Fruit fly (Drosophila melanogaster): Measurements from ENCODE around the gene CG33177.

The CG33177 gene

dm6 chrX:15076038-15076575 lies 5.1 kb upstream of the CG33177 start, which contains the start of gene Lsd-2 (continued):
- TF ChIP-seq CG7271 (tag; optimal IDR thresholded peaks at IDR 0.05), result no peak
- TF ChIP-seq nerfin-1 (tag; optimal IDR thresholded peaks at IDR 0.05), result no peak
- no peak for TF ChIP-seq CG10979 (tag; optimal IDR thresholded peaks at IDR 0.05)
- TF ChIP-seq CG3726 (GFP tag; IDR thresholded peaks at IDR 0.05), result no peak
- TF ChIP-seq Antp (GFP tag; optimal IDR thresholded peaks at IDR 0.05), result no peak
- TF ChIP-seq Pdp1 (GFP tag; optimal IDR thresholded peaks at IDR 0.05), result peak in 1 of 2 experiments; percentile 44
- no peak for TF ChIP-seq Tbp (GFP tag; optimal IDR thresholded peaks at IDR 0.05)
- TF ChIP-seq Mrtf (GFP tag; IDR thresholded peaks at IDR 0.05), result no peak
- no peak for TF ChIP-seq ash1 (GFP tag; optimal IDR thresholded peaks at IDR 0.05)
- no peak for TF ChIP-seq nau (GFP tag; optimal IDR thresholded peaks at IDR 0.05)
- no peak for TF ChIP-seq CG4820 (GFP tag; optimal IDR thresholded peaks at IDR 0.05)
- TF ChIP-seq CG9437 (GFP tag; optimal IDR thresholded peaks at IDR 0.05), result peak; percentile 25
- TF ChIP-seq CG34376 (GFP tag; optimal IDR thresholded peaks at IDR 0.05), result peak; percentile 16
- TF ChIP-seq CG17361 (GFP tag; IDR thresholded peaks at IDR 0.05), result no peak
- TF ChIP-seq CG2116 (GFP tag; optimal IDR thresholded peaks at IDR 0.05), result no peak
- no peak for TF ChIP-seq pita (GFP tag; optimal IDR thresholded peaks at IDR 0.05)
- peak; percentile 3 for TF ChIP-seq Fer3 (tag; optimal IDR thresholded peaks at IDR 0.05)
- peak; percentile 30 for TF ChIP-seq CG12659 (GFP tag; optimal IDR thresholded peaks at IDR 0.05)
- peak; percentile 37 for TF ChIP-seq ems (GFP tag; optimal IDR thresholded peaks at IDR 0.05)
- no peak for TF ChIP-seq BtbVII (GFP tag; optimal IDR thresholded peaks at IDR 0.05)
- 0 out of 2 replicates have a peak, but pooled peaks have one; percentile 37 for TF ChIP-seq rib (GFP tag; IDR thresholded peaks at IDR 0.05)
- TF ChIP-seq CG31365 (tag; optimal IDR thresholded peaks at IDR 0.05), result no peak
- TF ChIP-seq CG43689 (GFP tag; IDR thresholded peaks at IDR 0.05), result no peak
- TF ChIP-seq CG3163 (GFP tag; optimal IDR thresholded peaks at IDR 0.05), result peak; percentile 61
- no peak for TF ChIP-seq bsh (GFP tag; optimal IDR thresholded peaks at IDR 0.05)
- no peak for TF ChIP-seq cas (GFP tag; IDR thresholded peaks at IDR 0.05)
- no peak for TF ChIP-seq odd (GFP tag; optimal IDR thresholded peaks at IDR 0.05)
- TF ChIP-seq Adf1 (GFP tag; IDR thresholded peaks at IDR 0.05), result peak; percentile 29; the same call in 1 of the 2 replicates
- TF ChIP-seq Dip2 (GFP tag; IDR thresholded peaks at IDR 0.05), result no peak
- no peak for TF ChIP-seq Optix (GFP tag; IDR thresholded peaks at IDR 0.05)
- TF ChIP-seq fd96Cb (tag; optimal IDR thresholded peaks at IDR 0.05), result no peak
- peak; percentile 17 for TF ChIP-seq ind (GFP tag; optimal IDR thresholded peaks at IDR 0.05)
- peak; percentile 47; the same call in 1 of the 2 replicates for TF ChIP-seq vvl (GFP tag; IDR thresholded peaks at IDR 0.05)
- peak; percentile 24 for TF ChIP-seq HHEX (GFP tag; optimal IDR thresholded peaks at IDR 0.05)
- no peak for TF ChIP-seq CG4424 (GFP tag; optimal IDR thresholded peaks at IDR 0.05)
- TF ChIP-seq dmrt11E (tag; optimal IDR thresholded peaks at IDR 0.05), result no peak
- TF ChIP-seq da (GFP tag; optimal IDR thresholded peaks at IDR 0.05), result no peak
- TF ChIP-seq Hr39 (optimal IDR thresholded peaks at IDR 0.05), result no peak
- no peak for TF ChIP-seq esg (GFP tag; conservative IDR thresholded peaks at IDR 0.05)
- TF ChIP-seq CG10267 (tag; optimal IDR thresholded peaks at IDR 0.05), result no peak
- TF ChIP-seq CG7839 (tag; optimal IDR thresholded peaks at IDR 0.05), result peak; percentile 5
- no peak for TF ChIP-seq fd3F (GFP tag; optimal IDR thresholded peaks at IDR 0.05)
- no peak for TF ChIP-seq ac (GFP tag; optimal IDR thresholded peaks at IDR 0.05)
- TF ChIP-seq otp (GFP tag; IDR thresholded peaks at IDR 0.05), result 0 out of 3 replicates have a peak, but pooled peaks have one; percentile 26
- no peak for TF ChIP-seq CG9817 (tag; optimal IDR thresholded peaks at IDR 0.05)
- peak; percentile 16 for TF ChIP-seq CG12391 (tag; optimal IDR thresholded peaks at IDR 0.05)
- TF ChIP-seq disco-r (GFP tag; optimal IDR thresholded peaks at IDR 0.05), result no peak
- TF ChIP-seq CG31224 (GFP tag; IDR thresholded peaks at IDR 0.05), result no peak
- no peak for TF ChIP-seq trem (tag; optimal IDR thresholded peaks at IDR 0.05)
- TF ChIP-seq CG15269 (tag; optimal IDR thresholded peaks at IDR 0.05), result peak; percentile 31
- TF ChIP-seq NC2α (GFP tag; optimal IDR thresholded peaks at IDR 0.05), result peak; percentile 11

All from whole organism, embryonic.